Worm (Caenorhabditis elegans) whole organism, mixed stage, embryonic: Measurements from ENCODE around the gene ZK632.4.
A peak's percentile ranks its signal among the peaks of the same experiment; 100 is the strongest.

Source experiments
- M03D4.4 ChIP-seq: sonication (generic microtip); optimal IDR thresholded peaks from 2 replicates; lab custom pipeline; 2017; ENCODE audit warnings: mild to moderate bottlenecking, missing genetic modification characterization, missing compliant biosample characterization
- bed-3 ChIP-seq: fragments of 200-800 bp; sonication (Bioruptor generic); optimal IDR thresholded peaks from 3 replicates; lab custom pipeline; 2018; ENCODE audit warnings: mild to moderate bottlenecking, missing genetic modification characterization, moderate library complexity, missing compliant biosample characterization
- blmp-1 ChIP-seq: fragments of 150-350 bp; optimal IDR thresholded peaks from 2 replicates; lab custom pipeline; 2014; ENCODE audit warnings: missing biosample characterization, missing genetic modification characterization
- ceh-39 ChIP-seq: fragments of 150-350 bp; optimal IDR thresholded peaks from 2 replicates; lab custom pipeline; 2014; ENCODE audit warnings: missing biosample characterization, missing genetic modification characterization
- ceh-43 ChIP-seq: fragments of 200-800 bp; sonication (Bioruptor generic); optimal IDR thresholded peaks from 2 replicates; lab custom pipeline; 2018; ENCODE audit warnings: mild to moderate bottlenecking, missing genetic modification characterization, moderate library complexity, missing compliant biosample characterization
- ceh-83 ChIP-seq: fragments of 200-800 bp; sonication (Bioruptor generic); optimal IDR thresholded peaks from 2 replicates; lab custom pipeline; 2018; ENCODE audit warnings: mild to moderate bottlenecking, missing genetic modification characterization, missing compliant biosample characterization
- ces-1 ChIP-seq: fragments of 150-350 bp; optimal IDR thresholded peaks from 2 replicates; lab custom pipeline; 2014; ENCODE audit warnings: missing biosample characterization, missing genetic modification reagents, missing genetic modification characterization
- cnd-1 ChIP-seq: fragments of 200-800 bp; sonication (Bioruptor generic); optimal IDR thresholded peaks from 2 replicates; lab custom pipeline; 2018; ENCODE audit warnings: mild to moderate bottlenecking, missing genetic modification characterization, missing compliant biosample characterization
- drap-1 ChIP-seq: fragments of 200-800 bp; sonication (Bioruptor generic); optimal IDR thresholded peaks from 3 replicates; lab custom pipeline; 2018; ENCODE audit warnings: mild to moderate bottlenecking, missing genetic modification characterization, missing compliant biosample characterization
- elt-1 ChIP-seq: sonication (generic microtip); optimal IDR thresholded peaks from 2 replicates; lab custom pipeline; 2017; ENCODE audit warnings: missing genetic modification characterization, mild to moderate bottlenecking, missing compliant biosample characterization, antibody characterized with exemption, moderate library complexity, borderline replicate concordance; ENCODE audit not compliant: insufficient read depth
- elt-3 ChIP-seq: fragments of 150-350 bp; optimal IDR thresholded peaks from 2 replicates; lab custom pipeline; 2014; ENCODE audit warnings: missing biosample characterization, missing genetic modification characterization
- flh-1 ChIP-seq: fragments of 200-800 bp; sonication (Bioruptor generic); optimal IDR thresholded peaks from 2 replicates; lab custom pipeline; 2018; ENCODE audit warnings: mild to moderate bottlenecking, missing genetic modification characterization, moderate library complexity, missing compliant biosample characterization
- ham-2 ChIP-seq: fragments of 200-800 bp; sonication (Bioruptor generic); optimal IDR thresholded peaks from 2 replicates; lab custom pipeline; 2018; ENCODE audit warnings: mild to moderate bottlenecking, missing genetic modification characterization, missing compliant biosample characterization
- hlh-1 ChIP-seq: fragments of 150-350 bp; optimal IDR thresholded peaks from 2 replicates; lab custom pipeline; 2014; ENCODE audit warnings: missing biosample characterization, missing genetic modification reagents, missing genetic modification characterization
- lin-13 ChIP-seq: fragments of 150-350 bp; optimal IDR thresholded peaks from 2 replicates; lab custom pipeline; 2014; ENCODE audit warnings: missing biosample characterization, missing genetic modification characterization
- lin-32 ChIP-seq: fragments of 200-800 bp; sonication (Bioruptor generic); optimal IDR thresholded peaks from 2 replicates; lab custom pipeline; 2018; ENCODE audit warnings: mild to moderate bottlenecking, missing genetic modification characterization, missing compliant biosample characterization
- lsy-2 ChIP-seq: fragments of 150-350 bp; optimal IDR thresholded peaks from 2 replicates; lab custom pipeline; 2014; ENCODE audit warnings: missing biosample characterization, missing genetic modification characterization
- mab-5 ChIP-seq: fragments of 150-350 bp; optimal IDR thresholded peaks from 2 replicates; lab custom pipeline; 2014; ENCODE audit warnings: missing biosample characterization, missing genetic modification characterization
- mep-1 ChIP-seq: fragments of 150-350 bp; optimal IDR thresholded peaks from 2 replicates; lab custom pipeline; 2017; ENCODE audit warnings: missing biosample characterization, missing genetic modification reagents, missing genetic modification characterization, inconsistent platforms
- mls-2 ChIP-seq: sonication (generic microtip); optimal IDR thresholded peaks from 2 replicates; lab custom pipeline; 2016; ENCODE audit warnings: mild to moderate bottlenecking, missing genetic modification characterization, moderate library complexity, missing compliant biosample characterization
- nhr-12 ChIP-seq: fragments of 150-350 bp; optimal IDR thresholded peaks from 2 replicates; lab custom pipeline; 2014; ENCODE audit warnings: missing biosample characterization, missing genetic modification characterization
- nhr-2 ChIP-seq: fragments of 150-350 bp; optimal IDR thresholded peaks from 2 replicates; lab custom pipeline; 2014; ENCODE audit warnings: missing biosample characterization, missing genetic modification characterization
- nhr-237 ChIP-seq: fragments of 150-350 bp; optimal IDR thresholded peaks from 2 replicates; lab custom pipeline; 2014; ENCODE audit warnings: missing biosample characterization, missing genetic modification characterization
- nhr-28 ChIP-seq: fragments of 150-350 bp; optimal IDR thresholded peaks from 2 replicates; lab custom pipeline; 2014; ENCODE audit warnings: missing biosample characterization, missing genetic modification characterization
- nhr-76 ChIP-seq: sonication (generic microtip); optimal IDR thresholded peaks from 2 replicates; lab custom pipeline; 2017; ENCODE audit warnings: missing biosample characterization, missing genetic modification characterization
- pha-4 ChIP-seq: fragments of 150-350 bp; optimal IDR thresholded peaks from 2 replicates; lab custom pipeline; 2018; ENCODE audit warnings: missing biosample characterization, missing genetic modification reagents, missing genetic modification characterization
- sem-2 ChIP-seq: fragments of 200-800 bp; sonication (Bioruptor generic); optimal IDR thresholded peaks from 2 replicates; lab custom pipeline; 2018; ENCODE audit warnings: mild to moderate bottlenecking, missing genetic modification characterization, missing compliant biosample characterization
- snpc-4 ChIP-seq: fragments of 150-350 bp; optimal IDR thresholded peaks from 2 replicates; lab custom pipeline; 2014; ENCODE audit warnings: missing biosample characterization, missing genetic modification characterization
- sptf-1 ChIP-seq: sonication (generic microtip); optimal IDR thresholded peaks from 2 replicates; lab custom pipeline; 2017; ENCODE audit warnings: mild to moderate bottlenecking, missing genetic modification characterization, moderate library complexity, missing compliant biosample characterization
- tbx-8 ChIP-seq: fragments of 200-800 bp; sonication (Bioruptor generic); optimal IDR thresholded peaks from 2 replicates; lab custom pipeline; 2018; ENCODE audit warnings: mild to moderate bottlenecking, missing genetic modification characterization, moderate library complexity, missing compliant biosample characterization
- unc-120 ChIP-seq: sonication (generic microtip); optimal IDR thresholded peaks from 2 replicates; lab custom pipeline; 2017; ENCODE audit warnings: missing genetic modification characterization, missing compliant biosample characterization; ENCODE audit not compliant: poor library complexity, severe bottlenecking
- unc-39 ChIP-seq: fragments of 150-350 bp; optimal IDR thresholded peaks from 2 replicates; lab custom pipeline; 2014; ENCODE audit warnings: missing biosample characterization, missing genetic modification characterization
- unc-62 ChIP-seq: fragments of 150-350 bp; optimal IDR thresholded peaks from 2 replicates; lab custom pipeline; 2014; ENCODE audit warnings: missing biosample characterization, missing genetic modification reagents, missing genetic modification characterization
- zip-8 ChIP-seq: fragments of 150-350 bp; optimal IDR thresholded peaks from 2 replicates; lab custom pipeline; 2014; ENCODE audit warnings: missing biosample characterization, missing genetic modification characterization
- ztf-11 ChIP-seq: fragments of 150-350 bp; optimal IDR thresholded peaks from 2 replicates; lab custom pipeline; 2014; ENCODE audit warnings: missing biosample characterization, missing genetic modification characterization

Gene ZK632.4

ce11 chrIII:9834888-9835287 is 27.6 kb upstream of the ZK632.4 start, which contains the start of gene K11H3.8:
Gene K11H3.8, plus strand, starts transcription at chrIII:9835188.
- TF ChIP-seq flh-1 (GFP tag; lab: Kevin White, UChicago) (no peak), nhr-2 (tag; lab: Kevin White, UChicago) (no peak), mls-2 (no peak), sptf-1 (no peak), ceh-39 (tag; lab: Kevin White, UChicago) (no peak), hlh-1 (tag; lab: Kevin White, UChicago) (no peak), unc-39 (tag; lab: Kevin White, UChicago) (no peak), bed-3 (GFP tag; lab: Kevin White, UChicago) (no peak), unc-62 (no peak), ceh-83 (no peak), nhr-76 (tag; lab: Kevin White, UChicago) (no peak), mep-1 (tag; lab: Kevin White, UChicago) (no peak), ham-2 (GFP tag; lab: Kevin White, UChicago) (no peak), lin-13 (tag; lab: Kevin White, UChicago) (no peak), M03D4.4 (tag; lab: Kevin White, UChicago) (no peak), unc-120 (tag; lab: Kevin White, UChicago) (no peak)

ce11 chrIII:9832569-9832968 is 25.3 kb upstream of the ZK632.4 start:
- TF ChIP-seq ztf-11 (tag; lab: Kevin White, UChicago) = no peak
- no peak for TF ChIP-seq ceh-43
- no peak for TF ChIP-seq blmp-1 (tag; lab: Kevin White, UChicago)
- no peak for TF ChIP-seq elt-1 (tag; lab: Kevin White, UChicago)
- no peak for TF ChIP-seq sptf-1
- no peak for TF ChIP-seq mab-5 (tag; lab: Kevin White, UChicago)
- no peak for TF ChIP-seq nhr-237 (tag; lab: Kevin White, UChicago)
- no peak for TF ChIP-seq ceh-39 (tag; lab: Kevin White, UChicago)

- TF ChIP-seq unc-120 (tag; lab: Kevin White, UChicago) (no peak), lin-13 (tag; lab: Kevin White, UChicago) (no peak), ceh-39 (tag; lab: Kevin White, UChicago) (no peak), unc-62 (no peak), mab-5 (tag; lab: Kevin White, UChicago) (no peak), blmp-1 (tag; lab: Kevin White, UChicago) (no peak), ceh-43 (no peak), lin-32 (no peak), snpc-4 (tag; lab: Kevin White, UChicago) (no peak), nhr-2 (tag; lab: Kevin White, UChicago) (no peak), nhr-28 (tag; lab: Kevin White, UChicago) (no peak), ceh-83 (no peak), ham-2 (GFP tag; lab: Kevin White, UChicago) (no peak), pha-4 (no peak)
Observed at ce11 chrIII:9830502-9830901, 23.2 kb upstream of the ZK632.4 start, which contains the start of gene ZK632.12. Gene ZK632.12, plus strand, starts transcription at chrIII:9830802.

- TF ChIP-seq elt-3 (tag; lab: Kevin White, UChicago) (no peak), ceh-43 (no peak), nhr-237 (tag; lab: Kevin White, UChicago) (peak; percentile 9), zip-8 (tag; lab: Kevin White, UChicago) (peak; percentile 38), lin-13 (tag; lab: Kevin White, UChicago) (no peak), ceh-39 (tag; lab: Kevin White, UChicago) (no peak), bed-3 (GFP tag; lab: Kevin White, UChicago) (no peak), mab-5 (tag; lab: Kevin White, UChicago) (no peak), nhr-28 (tag; lab: Kevin White, UChicago) (no peak), nhr-76 (tag; lab: Kevin White, UChicago) (no peak), pha-4 (peak; percentile 76), elt-1 (tag; lab: Kevin White, UChicago) (no peak), drap-1 (GFP tag; lab: Kevin White, UChicago) (no peak), sem-2 (GFP tag; lab: Kevin White, UChicago) (no peak), nhr-12 (tag; lab: Kevin White, UChicago) (no peak), hlh-1 (tag; lab: Kevin White, UChicago) (no peak), ces-1 (peak; percentile 61), unc-62 (no peak), mep-1 (tag; lab: Kevin White, UChicago) (peak; percentile 4), snpc-4 (tag; lab: Kevin White, UChicago) (no peak), lin-32 (no peak), tbx-8 (GFP tag; lab: Kevin White, UChicago) (no peak), sptf-1 (no peak), M03D4.4 (tag; lab: Kevin White, UChicago) (no peak), ham-2 (GFP tag; lab: Kevin White, UChicago) (no peak), mls-2 (no peak), ztf-11 (tag; lab: Kevin White, UChicago) (no peak), nhr-2 (tag; lab: Kevin White, UChicago) (no peak), lsy-2 (peak; percentile 96), flh-1 (GFP tag; lab: Kevin White, UChicago) (no peak), blmp-1 (tag; lab: Kevin White, UChicago) (no peak), unc-120 (tag; lab: Kevin White, UChicago) (no peak), ceh-83 (no peak), cnd-1 (tag; lab: Kevin White, UChicago) (no peak), unc-39 (tag; lab: Kevin White, UChicago) (no peak)
- TF ChIP-seq, all 35 proteins: peak for 6
Observed at ce11 chrIII:9827163-9827951, 20.1 kb upstream of the ZK632.4 start, which contains the start of the genes ZK632.10 and ZK632.11. Gene ZK632.10, minus strand, starts transcription at chrIII:9827722. Gene ZK632.11, plus strand, starts transcription at chrIII:9827915.
